Fruit fly (Drosophila melanogaster) whole organism, embryonic: ENCODE data around the gene Cyp313a4.

Source experiments
- Awh ChIP-seq: fragments of 200-800 bp; sonication (Bioruptor generic); IDR thresholded peaks from 2 replicates; pipeline ENCODE4, ENCODE4 v1.3.6; 2022; ENCODE audit warnings: missing biosample characterization, missing genetic modification characterization
- CG10209 ChIP-seq: fragments of 200-800 bp; sonication (Bioruptor generic); optimal IDR thresholded peaks from 3 replicates; lab custom pipeline; 2017; ENCODE audit warnings: missing biosample characterization, mild to moderate bottlenecking, missing genetic modification characterization, missing genetic modification reagents
- CG10462 ChIP-seq: fragments of 200-800 bp; sonication (Bioruptor generic); optimal IDR thresholded peaks from 2 replicates; lab custom pipeline; 2016; ENCODE audit warnings: missing biosample characterization, missing genetic modification characterization
- CG11456 ChIP-seq: fragments of 200-800 bp; sonication (Bioruptor generic); IDR thresholded peaks from 3 replicates; pipeline ENCODE4 v1.3.6; 2022; ENCODE audit warnings: missing biosample characterization, missing genetic modification characterization
- CG12071 ChIP-seq: fragments of 200-800 bp; sonication (Bioruptor generic); optimal IDR thresholded peaks from 3 replicates; lab custom pipeline; 2018; ENCODE audit warnings: missing biosample characterization, mild to moderate bottlenecking, missing genetic modification characterization
- CG12219 ChIP-seq: fragments of 200-800 bp; sonication (Bioruptor generic); optimal IDR thresholded peaks from 3 replicates; lab custom pipeline; 2018; ENCODE audit warnings: missing biosample characterization, mild to moderate bottlenecking, missing genetic modification characterization
- CG12236 ChIP-seq: fragments of 200-800 bp; sonication (Bioruptor generic); optimal IDR thresholded peaks from 2 replicates; lab custom pipeline; 2016; ENCODE audit warnings: missing biosample characterization, missing genetic modification characterization
- CG12769 ChIP-seq: fragments of 200-800 bp; sonication (Bioruptor generic); optimal IDR thresholded peaks from 2 replicates; lab custom pipeline; 2019; ENCODE audit warnings: missing biosample characterization, mild to moderate bottlenecking, missing genetic modification characterization, moderate library complexity
- CG13123 ChIP-seq: fragments of 200-800 bp; sonication (Bioruptor generic); optimal IDR thresholded peaks from 2 replicates; lab custom pipeline; 2016; ENCODE audit warnings: missing biosample characterization, missing genetic modification characterization
- CG2678 ChIP-seq: fragments of 200-800 bp; sonication (Bioruptor generic); optimal IDR thresholded peaks from 3 replicates; lab custom pipeline; 2019; ENCODE audit warnings: missing biosample characterization, mild to moderate bottlenecking, missing genetic modification characterization, moderate library complexity
- CG34376 ChIP-seq: fragments of 200-800 bp; sonication (Bioruptor generic); optimal IDR thresholded peaks from 2 replicates; lab custom pipeline; 2018; ENCODE audit warnings: missing biosample characterization, mild to moderate bottlenecking, missing genetic modification characterization
- CG3995 ChIP-seq: fragments of 200-800 bp; sonication (Bioruptor generic); optimal IDR thresholded peaks from 3 replicates; lab custom pipeline; 2016; ENCODE audit warnings: missing biosample characterization, missing genetic modification characterization
- CG5245 ChIP-seq: fragments of 200-800 bp; sonication (Bioruptor generic); optimal IDR thresholded peaks from 3 replicates; lab custom pipeline; 2016; ENCODE audit warnings: missing biosample characterization, missing genetic modification characterization
- CG6683 ChIP-seq: fragments of 200-800 bp; sonication (Bioruptor generic); optimal IDR thresholded peaks from 2 replicates; lab custom pipeline; 2017; ENCODE audit warnings: missing biosample characterization, mild to moderate bottlenecking, missing genetic modification characterization, missing genetic modification reagents
- CG9437 ChIP-seq: fragments of 200-800 bp; sonication (Bioruptor generic); optimal IDR thresholded peaks from 2 replicates; lab custom pipeline; 2018; ENCODE audit warnings: missing biosample characterization, mild to moderate bottlenecking, missing genetic modification characterization
- Chrac-16 ChIP-seq: fragments of 200-800 bp; sonication (Bioruptor generic); optimal IDR thresholded peaks from 3 replicates; lab custom pipeline; 2016; ENCODE audit warnings: missing biosample characterization, missing genetic modification characterization
- D ChIP-seq, 2 experiments: fragments of 200-800 bp in 1 of 2; fragments of >200 bp in 1 of 2; sonication (Bioruptor generic) in 1 of 2; optimal IDR thresholded peaks; 2 replicates in 1 of 2; 3 replicates in 1 of 2; lab custom pipeline; 2017; ENCODE audit warnings: mild to moderate bottlenecking in 1 of 2, missing biosample characterization in 1 of 2, missing genetic modification characterization in 1 of 2, missing genetic modification reagents in 1 of 2
- Dref ChIP-seq: fragments of 200-800 bp; sonication (Bioruptor generic); IDR thresholded peaks from 2 replicates; pipeline ENCODE4 v1.3.6; 2022; ENCODE audit warnings: missing biosample characterization, missing genetic modification characterization
- Elba2 ChIP-seq: fragments of 200-800 bp; sonication (Bioruptor generic); optimal IDR thresholded peaks from 3 replicates; lab custom pipeline; 2016; ENCODE audit warnings: missing biosample characterization, missing genetic modification characterization
- GATAe ChIP-seq: fragments of 200-800 bp; sonication (Bioruptor generic); conservative IDR thresholded peaks from 2 replicates; pipeline ENCODE4 v1.3.6; 2022; ENCODE audit warnings: missing biosample characterization, missing genetic modification characterization
- HLH54F ChIP-seq: fragments of 200-800 bp; sonication (Bioruptor generic); optimal IDR thresholded peaks from 3 replicates; lab custom pipeline; 2016; ENCODE audit warnings: missing biosample characterization, missing genetic modification characterization
- MESR4 ChIP-seq: fragments of 200-800 bp; sonication (Bioruptor generic); optimal IDR thresholded peaks from 2 replicates; lab custom pipeline; 2018; ENCODE audit warnings: missing biosample characterization, mild to moderate bottlenecking, missing genetic modification characterization, moderate library complexity
- Med ChIP-seq: fragments of 200-800 bp; sonication (Bioruptor generic); peaks from one replicate; lab custom pipeline; 2016; ENCODE audit warnings: missing biosample characterization, missing genetic modification characterization, mild to moderate bottlenecking, inconsistent platforms, moderate library complexity
- Meics ChIP-seq: fragments of 200-800 bp; sonication (Bioruptor generic); optimal IDR thresholded peaks from 2 replicates; lab custom pipeline; 2017; ENCODE audit warnings: missing biosample characterization, mild to moderate bottlenecking, missing genetic modification characterization
- PHDP ChIP-seq: fragments of 200-800 bp; sonication (Bioruptor generic); optimal IDR thresholded peaks from 3 replicates; lab custom pipeline; 2018; ENCODE audit warnings: missing biosample characterization, mild to moderate bottlenecking, missing genetic modification characterization, moderate library complexity
- Sox100B ChIP-seq: fragments of 200-800 bp; sonication (Bioruptor generic); optimal IDR thresholded peaks from 3 replicates; lab custom pipeline; 2018; ENCODE audit warnings: missing biosample characterization, mild to moderate bottlenecking, missing genetic modification characterization
- Taf1 ChIP-seq: fragments of 200-800 bp; sonication (Bioruptor generic); IDR thresholded peaks from 2 replicates; pipeline ENCODE4 v1.3.6; 2022; ENCODE audit warnings: missing biosample characterization, missing genetic modification characterization
- abd-A ChIP-seq: fragments of 200-800 bp; sonication (Bioruptor generic); optimal IDR thresholded peaks from 3 replicates; lab custom pipeline; 2019; ENCODE audit warnings: missing biosample characterization, mild to moderate bottlenecking, missing genetic modification characterization, moderate library complexity
- chif ChIP-seq, 2 experiments: fragments of 200-800 bp; sonication (Bioruptor generic); optimal IDR thresholded peaks; 3 replicates each; lab custom pipeline; 2016; ENCODE audit warnings: missing biosample characterization in 2 of 2, missing genetic modification characterization in 2 of 2
- dmrt11E ChIP-seq: fragments of 200-800 bp; sonication (Bioruptor generic); optimal IDR thresholded peaks from 3 replicates; lab custom pipeline; 2018; ENCODE audit warnings: missing biosample characterization, mild to moderate bottlenecking, missing genetic modification characterization, moderate library complexity
- dmrt99B ChIP-seq: fragments of 200-800 bp; sonication (Bioruptor generic); optimal IDR thresholded peaks from 2 replicates; lab custom pipeline; 2018; ENCODE audit warnings: missing biosample characterization, mild to moderate bottlenecking, missing genetic modification characterization, moderate library complexity
- ewg ChIP-seq: fragments of 200-800 bp; sonication (Bioruptor generic); optimal IDR thresholded peaks from 3 replicates; lab custom pipeline; 2017; ENCODE audit warnings: mild to moderate bottlenecking, missing biosample characterization, missing genetic modification reagents, missing genetic modification characterization
- exex ChIP-seq: fragments of 200-800 bp; sonication (Bioruptor generic); optimal IDR thresholded peaks from 4 replicates; lab custom pipeline; 2018; ENCODE audit warnings: missing biosample characterization, mild to moderate bottlenecking, missing genetic modification characterization, moderate library complexity
- fd3F ChIP-seq: fragments of 200-800 bp; sonication (Bioruptor generic); optimal IDR thresholded peaks from 2 replicates; lab custom pipeline; 2018; ENCODE audit warnings: missing biosample characterization, mild to moderate bottlenecking, missing genetic modification characterization, moderate library complexity
- fru ChIP-seq: fragments of >200 bp; optimal IDR thresholded peaks from 2 replicates; lab custom pipeline; 2017
- gce ChIP-seq: fragments of 200-800 bp; sonication (Bioruptor generic); IDR thresholded peaks from 3 replicates; pipeline ENCODE4 v1.3.6; 2022; ENCODE audit warnings: missing biosample characterization, missing genetic modification characterization
- hth ChIP-seq: fragments of >200 bp; optimal IDR thresholded peaks from 2 replicates; lab custom pipeline; 2017; ENCODE audit warnings: inconsistent platforms
- inv ChIP-seq: fragments of 200-800 bp; sonication (Bioruptor generic); IDR thresholded peaks from 2 replicates; pipeline ENCODE4 v1.3.6; 2022; ENCODE audit warnings: missing biosample characterization, missing genetic modification characterization; ENCODE audit not compliant: partially characterized antibody
- kni ChIP-seq: fragments of 200-800 bp; sonication (Bioruptor generic); optimal IDR thresholded peaks from 3 replicates; lab custom pipeline; 2017; ENCODE audit warnings: mild to moderate bottlenecking, missing biosample characterization, missing genetic modification reagents, missing genetic modification characterization
- knrl ChIP-seq: fragments of 200-800 bp; sonication (Bioruptor generic); IDR thresholded peaks from 3 replicates; pipeline ENCODE4 v1.3.6; 2022; ENCODE audit warnings: missing biosample characterization, missing genetic modification characterization; ENCODE audit not compliant: partially characterized antibody
- lab ChIP-seq: fragments of 200-800 bp; sonication (Bioruptor generic); optimal IDR thresholded peaks from 3 replicates; lab custom pipeline; 2017; ENCODE audit warnings: missing biosample characterization, missing genetic modification characterization, mild to moderate bottlenecking, moderate library complexity, missing genetic modification reagents
- maf-S ChIP-seq: fragments of 200-800 bp; sonication (Bioruptor generic); optimal IDR thresholded peaks from 2 replicates; lab custom pipeline; 2016; ENCODE audit warnings: missing biosample characterization, missing genetic modification characterization
- mam ChIP-seq: fragments of 200-800 bp; sonication (Bioruptor generic); optimal IDR thresholded peaks from 3 replicates; lab custom pipeline; 2016; ENCODE audit warnings: missing biosample characterization, missing genetic modification characterization
- mirr ChIP-seq: fragments of 200-800 bp; sonication (Bioruptor generic); optimal IDR thresholded peaks from 3 replicates; lab custom pipeline; 2018; ENCODE audit warnings: missing biosample characterization, mild to moderate bottlenecking, missing genetic modification characterization
- nau ChIP-seq: fragments of 200-800 bp; sonication (Bioruptor generic); optimal IDR thresholded peaks from 3 replicates; lab custom pipeline; 2017; ENCODE audit warnings: missing biosample characterization, mild to moderate bottlenecking, missing genetic modification characterization, missing genetic modification reagents
- sd ChIP-seq: fragments of 200-800 bp; sonication (Bioruptor generic); optimal IDR thresholded peaks from 3 replicates; lab custom pipeline; 2018; ENCODE audit warnings: missing biosample characterization, mild to moderate bottlenecking, missing genetic modification characterization, moderate library complexity
- sens ChIP-seq: fragments of 200-800 bp; sonication (Bioruptor generic); peaks from one replicate; lab custom pipeline; 2016; ENCODE audit warnings: missing biosample characterization, missing genetic modification characterization
- seq ChIP-seq: fragments of 200-800 bp; sonication (Bioruptor generic); IDR thresholded peaks from 2 replicates; pipeline ENCODE4 v1.3.6; 2022; ENCODE audit warnings: missing biosample characterization, missing genetic modification characterization
- zen2 ChIP-seq: fragments of 200-800 bp; sonication (Bioruptor generic); IDR thresholded peaks from 3 replicates; pipeline ENCODE4 v1.3.6; 2022; ENCODE audit warnings: missing biosample characterization, missing genetic modification characterization; ENCODE audit not compliant: partially characterized antibody

The Cyp313a4 gene

DNA sequence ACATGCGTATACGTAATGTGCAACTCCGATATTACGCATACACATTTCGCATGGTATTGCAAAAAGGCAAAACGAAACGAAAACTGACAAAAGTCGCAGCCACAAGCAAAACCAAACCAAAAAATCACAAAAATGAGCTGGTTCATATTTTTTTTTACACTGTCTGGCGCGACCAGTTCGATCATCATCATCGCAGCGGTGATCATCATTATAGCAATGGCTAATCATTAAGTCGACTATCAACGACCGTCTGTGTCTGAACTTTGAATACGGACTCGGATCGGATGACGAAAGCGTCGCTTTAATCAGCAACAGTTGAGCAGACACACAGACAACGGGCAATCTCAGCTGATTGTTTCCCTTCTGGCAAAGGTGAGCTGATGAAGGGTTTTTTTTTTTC is 35.7 kb upstream of the Cyp313a4 start (continued):
- no peak for TF ChIP-seq gce (GFP tag; lab: Robert Waterston, UW)
- TF ChIP-seq fru (lab: Kevin White, UChicago): no peak

DNA sequence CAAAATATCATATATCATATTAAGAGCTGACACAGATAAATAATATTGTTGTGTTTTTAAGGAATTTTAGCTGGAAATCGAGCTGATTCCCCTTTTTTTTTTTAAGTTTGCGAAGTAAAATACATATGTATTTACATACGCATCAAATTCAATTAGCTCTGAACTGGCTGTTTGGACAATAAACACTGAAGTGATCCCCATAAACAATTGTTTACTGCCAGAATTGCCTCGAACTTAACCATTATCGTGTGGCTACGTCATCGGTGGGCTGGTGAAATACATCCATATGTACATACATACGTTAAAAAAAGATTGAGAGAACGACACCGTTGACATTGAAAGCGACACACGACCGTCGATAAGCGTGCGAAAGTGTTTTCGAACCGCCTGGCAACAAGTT is 35.1 kb upstream of the Cyp313a4 start:
- TF ChIP-seq CG11456: no peak
- TF ChIP-seq chif (GFP tag; optimal IDR thresholded peaks at IDR 0.05; lab: Kevin White, UChicago): no peak
- TF ChIP-seq seq (GFP tag; lab: Robert Waterston, UW): no peak
- TF ChIP-seq Med (GFP tag; lab: Kevin White, UChicago): peak; percentile 52
- TF ChIP-seq sd (tag; lab: Kevin White, UChicago): peak; percentile 22
- no peak for TF ChIP-seq abd-A
- peak; percentile 14 for TF ChIP-seq fd3F (GFP tag; lab: Kevin White, UChicago)
- TF ChIP-seq maf-S: no peak
- TF ChIP-seq D (optimal IDR thresholded peaks at IDR 0.05; lab: Kevin White, UChicago): no peak
- TF ChIP-seq D (GFP tag; optimal IDR thresholded peaks at IDR 0.05; lab: Kevin White, UChicago): no peak
- no peak for TF ChIP-seq inv
- TF ChIP-seq CG10462: no peak
- TF ChIP-seq knrl (GFP tag; lab: Robert Waterston, UW): no peak
- TF ChIP-seq lab (GFP tag; lab: Kevin White, UChicago): peak; percentile 60
- TF ChIP-seq Chrac-16 (GFP tag; lab: Kevin White, UChicago): no peak
- TF ChIP-seq mam (GFP tag; lab: Kevin White, UChicago): no peak
- TF ChIP-seq GATAe (GFP tag; lab: Robert Waterston, UW): no peak
- no peak for TF ChIP-seq nau (GFP tag; lab: Kevin White, UChicago)
- TF ChIP-seq CG6683 (GFP tag; lab: Kevin White, UChicago): no peak
- TF ChIP-seq Taf1 (GFP tag; lab: Robert Waterston, UW): 0 out of 2 replicates have a peak, but pooled peaks have one; percentile 27
- TF ChIP-seq dmrt11E (tag; lab: Kevin White, UChicago): no peak
- peak; percentile 70 for TF ChIP-seq CG34376 (GFP tag; lab: Kevin White, UChicago)
- no peak for TF ChIP-seq ewg (GFP tag; lab: Kevin White, UChicago)
- TF ChIP-seq CG13123: no peak
- TF ChIP-seq Sox100B (GFP tag; lab: Kevin White, UChicago): no peak
- no peak for TF ChIP-seq hth (lab: Kevin White, UChicago)
- TF ChIP-seq CG12236: no peak
- TF ChIP-seq exex (tag; lab: Kevin White, UChicago): peak; percentile 84
- TF ChIP-seq Awh (GFP tag; lab: Robert Waterston, UW): no peak
- no peak for TF ChIP-seq MESR4 (GFP tag; lab: Kevin White, UChicago)
- no peak for TF ChIP-seq zen2 (GFP tag; lab: Robert Waterston, UW)
- TF ChIP-seq gce (GFP tag; lab: Robert Waterston, UW): no peak
- peak; percentile 47 for TF ChIP-seq CG12769 (tag; lab: Kevin White, UChicago)
- TF ChIP-seq Meics (GFP tag; lab: Kevin White, UChicago): peak; percentile 7
- TF ChIP-seq PHDP: peak; percentile 20
- no peak for TF ChIP-seq CG10209 (GFP tag; lab: Kevin White, UChicago)
- no peak for TF ChIP-seq CG9437 (GFP tag; lab: Kevin White, UChicago)
- TF ChIP-seq Elba2: no peak
- no peak for TF ChIP-seq CG3995 (GFP tag; lab: Kevin White, UChicago)
- no peak for TF ChIP-seq kni
- peak; percentile 47 for TF ChIP-seq sens (GFP tag; lab: Kevin White, UChicago)
- TF ChIP-seq HLH54F (GFP tag; lab: Kevin White, UChicago): no peak
- TF ChIP-seq CG12071: peak; percentile 54
- no peak for TF ChIP-seq Dref (GFP tag; lab: Robert Waterston, UW)
- TF ChIP-seq mirr (GFP tag; lab: Kevin White, UChicago): peak; percentile 84
- TF ChIP-seq dmrt99B: no peak
- TF ChIP-seq CG2678: peak; percentile 55
- no peak for TF ChIP-seq CG12219 (GFP tag; lab: Kevin White, UChicago)
- no peak for TF ChIP-seq CG5245 (GFP tag; lab: Kevin White, UChicago)
